Worm (Caenorhabditis elegans): Measurements from ENCODE around the gene F40C5.2.

DNA sequence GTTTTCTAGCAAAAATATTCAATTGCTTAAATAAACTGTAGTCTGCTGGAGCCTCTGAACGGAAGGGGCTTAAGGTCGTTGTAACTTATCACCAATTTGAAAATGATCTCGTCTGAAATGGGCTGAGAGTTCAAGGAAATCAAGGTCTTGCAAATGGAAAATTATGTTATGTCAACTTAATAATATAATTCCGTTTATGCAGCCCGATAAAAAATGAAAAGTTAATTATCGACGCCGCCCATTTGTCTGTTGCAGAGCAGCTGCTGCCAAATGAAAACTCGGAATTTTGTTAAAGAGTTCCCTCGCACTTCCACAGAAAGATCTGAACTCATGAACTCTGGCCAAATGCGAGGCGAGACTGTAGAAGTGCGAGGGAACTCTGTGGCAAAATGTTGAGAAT is 29.7 kb upstream of the F40C5.2 start, which contains the start of gene srbc-67:
- TF ChIP-seq ceh-79 (tag; optimal IDR thresholded peaks at IDR 0.05) (no peak), lir-1 (GFP tag; conservative IDR thresholded peaks at IDR 0.05) (no peak), ekl-4 (GFP tag; IDR thresholded peaks at IDR 0.05) (no peak), hlh-12 (tag; optimal IDR thresholded peaks at IDR 0.05) (no peak), F10E7.11 (tag; optimal IDR thresholded peaks at IDR 0.05) (no peak), Y56A3A.18 (GFP tag; IDR thresholded peaks at IDR 0.05) (no peak), aptf-2 (GFP tag; conservative IDR thresholded peaks at IDR 0.05) (no peak), K12H6.12 (tag; optimal IDR thresholded peaks at IDR 0.05) (no peak), B0035.1 (tag; optimal IDR thresholded peaks at IDR 0.05) (no peak), him-1 (tag; optimal IDR thresholded peaks at IDR 0.05) (no peak)

Data from whole organism, young adult.